Worm (Caenorhabditis elegans) whole organism, late embryonic: ENCODE data around the gene Y23B4A.1.

Experiments used
- C08G9.2 ChIP-seq: sonication (generic microtip); optimal IDR thresholded peaks from 2 replicates; lab custom pipeline; 2016; ENCODE audit warnings: mild to moderate bottlenecking, missing genetic modification characterization, moderate library complexity, missing compliant biosample characterization
- K09A11.1 ChIP-seq: sonication (generic microtip); optimal IDR thresholded peaks from 2 replicates; lab custom pipeline; 2017; ENCODE audit warnings: antibody characterized with exemption, mild to moderate bottlenecking, missing genetic modification characterization, missing compliant biosample characterization; ENCODE audit not compliant: insufficient read depth
- Y22D7AL.16 ChIP-seq: sonication (generic microtip); optimal IDR thresholded peaks from 2 replicates; lab custom pipeline; 2016; ENCODE audit warnings: missing genetic modification characterization, missing compliant biosample characterization
- ceh-14 ChIP-seq: sonication (generic microtip); optimal IDR thresholded peaks from 2 replicates; lab custom pipeline; 2016; ENCODE audit warnings: missing genotype, missing genetic modification characterization, missing compliant biosample characterization
- ceh-18 ChIP-seq: sonication (generic microtip); optimal IDR thresholded peaks from 2 replicates; lab custom pipeline; 2016; ENCODE audit warnings: missing genetic modification characterization, missing compliant biosample characterization
- ceh-19 ChIP-seq: fragments of 200-800 bp; sonication (Bioruptor generic); optimal IDR thresholded peaks from 2 replicates; lab custom pipeline; 2018; ENCODE audit warnings: mild to moderate bottlenecking, missing genetic modification characterization, missing compliant biosample characterization
- ceh-2 ChIP-seq: sonication (generic microtip); optimal IDR thresholded peaks from 2 replicates; lab custom pipeline; 2016; ENCODE audit warnings: missing genotype, missing genetic modification characterization, missing compliant biosample characterization
- ceh-22 ChIP-seq: sonication (generic microtip); optimal IDR thresholded peaks from 2 replicates; lab custom pipeline; 2017; ENCODE audit warnings: missing biosample characterization, missing genetic modification characterization
- ceh-24 ChIP-seq: sonication (generic microtip); optimal IDR thresholded peaks from 2 replicates; lab custom pipeline; 2016; ENCODE audit warnings: mild to moderate bottlenecking, missing genetic modification characterization, missing compliant biosample characterization
- ceh-30 ChIP-seq: fragments of 150-350 bp; optimal IDR thresholded peaks from 2 replicates; lab custom pipeline; 2014; ENCODE audit warnings: missing biosample characterization, missing genetic modification characterization
- ceh-31 ChIP-seq: sonication (generic microtip); optimal IDR thresholded peaks from 2 replicates; lab custom pipeline; 2016; ENCODE audit warnings: missing genetic modification characterization, missing compliant biosample characterization
- ceh-45 ChIP-seq: fragments of 200-800 bp; sonication (Bioruptor generic); IDR thresholded peaks from 2 replicates; pipeline ENCODE4 v1.3.6; 2022; ENCODE audit warnings: missing genetic modification reagents, missing genetic modification characterization, missing compliant biosample characterization
- ceh-6 ChIP-seq: fragments of 200-800 bp; sonication (Bioruptor generic); optimal IDR thresholded peaks from 2 replicates; lab custom pipeline; 2018; ENCODE audit warnings: mild to moderate bottlenecking, missing genetic modification characterization, missing compliant biosample characterization
- che-1 ChIP-seq: sonication (generic microtip); optimal IDR thresholded peaks from 2 replicates; lab custom pipeline; 2016; ENCODE audit warnings: mild to moderate bottlenecking, missing genetic modification characterization, missing compliant biosample characterization
- dve-1 ChIP-seq: sonication (generic microtip); optimal IDR thresholded peaks from 2 replicates; lab custom pipeline; 2017; ENCODE audit warnings: antibody characterized with exemption, mild to moderate bottlenecking, missing genetic modification characterization, missing compliant biosample characterization
- elt-2 ChIP-seq: sonication (generic microtip); optimal IDR thresholded peaks from 2 replicates; lab custom pipeline; 2016; ENCODE audit warnings: missing genetic modification reagents, missing genetic modification characterization, missing compliant biosample characterization
- elt-4 ChIP-seq: sonication (generic microtip); optimal IDR thresholded peaks from 2 replicates; lab custom pipeline; 2016; ENCODE audit warnings: missing genetic modification characterization, missing compliant biosample characterization
- ets-4 ChIP-seq: sonication (generic microtip); optimal IDR thresholded peaks from 2 replicates; lab custom pipeline; 2016; ENCODE audit warnings: missing genetic modification characterization, missing compliant biosample characterization
- fkh-6 ChIP-seq: sonication (generic microtip); optimal IDR thresholded peaks from 2 replicates; lab custom pipeline; 2016; ENCODE audit warnings: missing genetic modification characterization, missing compliant biosample characterization
- gmeb-2 ChIP-seq: sonication (generic microtip); optimal IDR thresholded peaks from 2 replicates; lab custom pipeline; 2016; ENCODE audit warnings: missing genetic modification characterization, inconsistent platforms, missing compliant biosample characterization
- hlh-15 ChIP-seq: sonication (generic microtip); optimal IDR thresholded peaks from 2 replicates; lab custom pipeline; 2016; ENCODE audit warnings: missing genetic modification characterization, missing compliant biosample characterization
- lim-6 ChIP-seq: sonication (generic microtip); optimal IDR thresholded peaks from 2 replicates; lab custom pipeline; 2016; ENCODE audit warnings: missing genetic modification characterization, missing compliant biosample characterization
- nfya-1 ChIP-seq: sonication (generic microtip); optimal IDR thresholded peaks from 2 replicates; lab custom pipeline; 2017; ENCODE audit warnings: missing genetic modification characterization, mild to moderate bottlenecking, missing compliant biosample characterization, antibody characterized with exemption, moderate library complexity
- nhr-232 ChIP-seq: sonication (generic microtip); optimal IDR thresholded peaks from 2 replicates; lab custom pipeline; 2016; ENCODE audit warnings: missing genetic modification characterization, missing compliant biosample characterization
- odd-2 ChIP-seq: sonication (generic microtip); optimal IDR thresholded peaks from 2 replicates; lab custom pipeline; 2017; ENCODE audit warnings: antibody characterized with exemption, mild to moderate bottlenecking, missing genetic modification characterization, missing compliant biosample characterization
- pax-1 ChIP-seq: fragments of 150-350 bp; optimal IDR thresholded peaks from 2 replicates; lab custom pipeline; 2014; ENCODE audit warnings: missing biosample characterization, missing genetic modification characterization
- pha-2 ChIP-seq: sonication (generic microtip); optimal IDR thresholded peaks from 2 replicates; lab custom pipeline; 2017; ENCODE audit warnings: mild to moderate bottlenecking, missing genetic modification characterization, missing compliant biosample characterization
- pqm-1 ChIP-seq: sonication (generic microtip); optimal IDR thresholded peaks from 2 replicates; lab custom pipeline; 2016; ENCODE audit warnings: missing genetic modification characterization, missing compliant biosample characterization
- ref-2 ChIP-seq: sonication (generic microtip); optimal IDR thresholded peaks from 2 replicates; lab custom pipeline; 2016; ENCODE audit warnings: missing genetic modification characterization, missing compliant biosample characterization
- rnt-1 ChIP-seq: sonication (generic microtip); optimal IDR thresholded peaks from 2 replicates; lab custom pipeline; 2016; ENCODE audit warnings: missing genetic modification characterization, missing compliant biosample characterization
- sdc-2 ChIP-seq: sonication (generic microtip); optimal IDR thresholded peaks from 2 replicates; lab custom pipeline; 2016; ENCODE audit warnings: missing genotype, missing genetic modification characterization, missing compliant biosample characterization
- tbx-7 ChIP-seq: sonication (generic microtip); optimal IDR thresholded peaks from 2 replicates; lab custom pipeline; 2016; ENCODE audit warnings: missing genotype, missing genetic modification characterization, missing compliant biosample characterization
- unc-42 ChIP-seq: sonication (generic microtip); optimal IDR thresholded peaks from 2 replicates; lab custom pipeline; 2016; ENCODE audit warnings: missing genotype, missing genetic modification characterization, missing compliant biosample characterization
- unc-55 ChIP-seq: sonication (generic microtip); optimal IDR thresholded peaks from 2 replicates; lab custom pipeline; 2017; ENCODE audit warnings: missing biosample characterization, missing genetic modification reagents, missing genetic modification characterization
- zip-5 ChIP-seq: sonication (generic microtip); optimal IDR thresholded peaks from 2 replicates; lab custom pipeline; 2016; ENCODE audit warnings: missing genetic modification characterization, missing compliant biosample characterization
- ztf-16 ChIP-seq: sonication (generic microtip); optimal IDR thresholded peaks from 2 replicates; lab custom pipeline; 2017; ENCODE audit warnings: missing genetic modification characterization, missing compliant biosample characterization

Y23B4A.1 gene

DNA sequence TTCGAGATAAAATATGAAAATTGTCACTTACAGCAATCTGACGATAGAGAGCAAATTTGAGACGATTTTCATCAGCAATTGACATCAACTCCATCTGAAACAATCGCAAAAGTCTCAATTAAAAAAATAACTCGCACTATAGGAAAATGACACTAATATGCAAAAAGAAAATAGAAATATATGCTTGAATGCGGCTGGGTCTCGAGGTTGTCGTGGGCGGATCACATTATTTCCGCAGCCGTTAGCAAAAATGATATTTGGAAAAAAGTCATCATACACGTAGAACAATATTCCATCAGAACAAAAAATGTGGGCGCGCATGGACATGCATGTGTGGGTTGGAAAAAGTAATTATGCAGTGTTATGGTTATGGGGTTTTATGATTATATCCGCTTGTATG lies at the start of gene Y23B4A.1:
Gene Y23B4A.1, minus strand, starts transcription at position 101 of the 400 bp plus-strand sequence.
- no peak for TF ChIP-seq K09A11.1 (tag; lab: Kevin White, UChicago)
- TF ChIP-seq lim-6 (tag; lab: Kevin White, UChicago), result no peak
- no peak for TF ChIP-seq ref-2 (tag; lab: Kevin White, UChicago)
- TF ChIP-seq ceh-31 (tag; lab: Kevin White, UChicago), result no peak
- TF ChIP-seq ceh-6 (GFP tag; lab: Kevin White, UChicago), result no peak
- no peak for TF ChIP-seq pqm-1 (tag; lab: Kevin White, UChicago)
- TF ChIP-seq C08G9.2 (tag; lab: Kevin White, UChicago), result no peak
- TF ChIP-seq ceh-22, result no peak
- no peak for TF ChIP-seq nfya-1 (tag; lab: Kevin White, UChicago)
- TF ChIP-seq che-1 (tag; lab: Kevin White, UChicago), result no peak
- TF ChIP-seq unc-55 (GFP tag; lab: Kevin White, UChicago), result no peak
- no peak for TF ChIP-seq sdc-2 (tag; lab: Kevin White, UChicago)
- TF ChIP-seq ceh-24 (tag; lab: Kevin White, UChicago), result no peak
- no peak for TF ChIP-seq Y22D7AL.16 (tag; lab: Kevin White, UChicago)
- TF ChIP-seq ztf-16 (tag; lab: Kevin White, UChicago), result no peak
- TF ChIP-seq ceh-14 (tag; lab: Kevin White, UChicago), result no peak
- no peak for TF ChIP-seq tbx-7 (tag; lab: Kevin White, UChicago)
- TF ChIP-seq gmeb-2 (tag; lab: Kevin White, UChicago), result no peak
- TF ChIP-seq dve-1 (tag; lab: Kevin White, UChicago), result no peak
- TF ChIP-seq, all 69 proteins: peak for 0

DNA sequence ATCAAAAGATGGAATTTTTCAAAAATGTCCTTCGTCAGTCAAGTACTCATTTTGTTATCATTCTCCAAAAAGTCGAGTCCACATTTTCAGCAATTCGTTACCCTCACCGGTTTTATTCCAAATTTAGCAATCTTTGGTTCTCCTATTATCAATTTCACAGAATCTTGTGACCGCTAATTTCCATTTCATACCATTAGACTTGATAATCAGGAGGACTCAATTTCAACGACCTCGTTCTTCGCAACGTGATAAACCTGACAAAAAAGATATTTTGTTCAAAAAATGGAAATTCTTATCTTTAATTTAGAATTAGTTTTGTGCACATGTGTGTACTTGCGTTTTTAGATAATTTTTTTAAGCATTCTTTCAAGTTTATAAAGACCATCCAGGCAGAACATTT lies 45.4 kb upstream of the Y23B4A.1 start:
- TF ChIP-seq C08G9.2 (tag; lab: Kevin White, UChicago) (no peak), nhr-232 (tag; lab: Kevin White, UChicago) (no peak), elt-4 (tag; lab: Kevin White, UChicago) (no peak), pqm-1 (tag; lab: Kevin White, UChicago) (no peak), fkh-6 (no peak), gmeb-2 (tag; lab: Kevin White, UChicago) (no peak), elt-2 (tag; lab: Kevin White, UChicago) (no peak), dve-1 (tag; lab: Kevin White, UChicago) (no peak), ceh-6 (GFP tag; lab: Kevin White, UChicago) (no peak), pha-2 (no peak), ceh-18 (tag; lab: Kevin White, UChicago) (no peak), K09A11.1 (tag; lab: Kevin White, UChicago) (no peak), ceh-45 (GFP tag; lab: Robert Waterston, UW) (no peak), ceh-19 (GFP tag; lab: Kevin White, UChicago) (no peak), zip-5 (tag; lab: Kevin White, UChicago) (no peak), ceh-14 (tag; lab: Kevin White, UChicago) (no peak)

DNA sequence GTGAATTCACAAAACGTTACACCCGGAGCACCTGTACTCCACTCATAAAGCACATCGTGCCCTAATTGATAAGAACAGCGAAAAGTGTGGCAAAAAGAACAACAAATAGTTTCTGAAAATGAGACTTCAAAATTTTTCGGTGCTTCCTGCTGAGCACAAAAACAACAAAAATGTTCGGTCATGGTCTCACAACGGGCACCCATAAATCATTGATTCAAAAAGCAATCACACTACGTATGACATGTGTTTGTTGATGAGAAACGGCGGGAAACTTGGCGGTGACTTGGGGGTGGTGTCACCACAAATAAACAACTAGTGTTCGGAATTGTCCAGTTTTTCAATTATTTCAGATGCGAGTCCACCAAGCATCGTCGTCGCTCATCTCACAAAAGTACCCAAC lies 43.7 kb upstream of the Y23B4A.1 start:
- TF ChIP-seq ceh-14 (tag; lab: Kevin White, UChicago) (no peak), rnt-1 (tag; lab: Kevin White, UChicago) (no peak), ceh-2 (tag; lab: Kevin White, UChicago) (no peak)

DNA sequence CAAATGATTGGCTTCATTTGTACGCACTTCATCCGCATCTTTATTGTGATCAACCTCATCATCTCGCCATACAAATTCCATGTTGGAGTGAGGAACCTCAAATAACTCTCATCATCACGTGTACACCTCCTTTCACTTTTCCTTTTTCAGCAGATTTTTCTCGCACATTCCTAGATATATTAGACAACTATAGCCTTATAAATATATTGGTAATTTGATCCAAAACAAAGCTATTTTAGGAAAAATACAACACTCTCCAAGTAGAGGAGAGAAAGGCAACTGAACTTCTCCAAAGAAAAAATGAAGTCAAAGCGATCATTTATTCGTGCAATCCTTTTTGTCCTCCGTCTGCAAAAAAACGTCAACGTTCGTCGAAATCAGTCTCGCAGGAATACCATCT lies 41.6 kb upstream of the Y23B4A.1 start, which contains the start of gene R07E4.1:
Gene R07E4.1, plus strand, starts transcription at position 301 of the 400 bp plus-strand sequence.
- TF ChIP-seq ref-2 (tag; lab: Kevin White, UChicago) (no peak), odd-2 (no peak), ceh-30 (tag; lab: Kevin White, UChicago) (no peak), ets-4 (no peak), Y22D7AL.16 (tag; lab: Kevin White, UChicago) (no peak), hlh-15 (no peak)
- TF ChIP-seq, all 69 proteins: peak for 0

DNA sequence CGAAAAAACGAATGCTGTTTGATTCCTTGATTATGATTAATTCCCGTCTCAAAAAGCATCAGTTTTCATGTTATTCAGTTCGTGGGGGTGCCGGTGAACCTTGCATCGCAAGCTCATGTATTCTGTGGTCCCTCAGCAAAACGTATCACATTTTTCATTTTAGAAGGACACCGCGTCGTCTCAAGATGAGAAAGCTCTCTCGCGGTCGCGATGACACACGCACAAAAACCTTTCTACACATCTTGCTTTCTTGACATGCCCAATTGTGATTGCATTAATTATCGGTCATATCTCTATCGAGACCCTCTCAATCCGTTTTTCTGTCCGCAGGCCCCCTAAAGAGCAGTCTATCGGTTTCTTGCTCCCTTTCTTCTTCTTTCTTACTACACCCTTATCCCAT lies 38.9 kb upstream of the Y23B4A.1 start:
- no peak for TF ChIP-seq gmeb-2 (tag; lab: Kevin White, UChicago)
- TF ChIP-seq unc-42, result peak; percentile 17
- TF ChIP-seq pax-1, result no peak
- TF ChIP-seq, all 69 proteins: peak for 1
